Fruit fly (Drosophila melanogaster): ENCODE data around the gene CG13310.

CG13310 gene

dm6 chr3L:8807113-8807651 is 6.8 kb upstream of the CG13310 start, which contains the start of the genes CG13312 and CG32024:
Gene CG13312, minus strand, starts transcription at chr3L:8807213.
Gene CG32024, plus strand, starts transcription at chr3L:8807601.
- TF ChIP-seq CG12768 (GFP tag; optimal IDR thresholded peaks at IDR 0.05), result no peak
- no peak for TF ChIP-seq Mnt (GFP tag; optimal IDR thresholded peaks at IDR 0.05)
- TF ChIP-seq bab1 (GFP tag; optimal IDR thresholded peaks at IDR 0.05), result no peak
- peak; percentile 31 for TF ChIP-seq CG33017 (tag; optimal IDR thresholded peaks at IDR 0.05)
- no peak for TF ChIP-seq cnc (optimal IDR thresholded peaks at IDR 0.05)

dm6 chr3L:8804082-8804814 is 3.9 kb upstream of the CG13310 start, which contains the start of the genes CG32023 and CG34427:
Gene CG32023, minus strand, starts transcription at chr3L:8804182.
Gene CG34427, plus strand, starts transcription at chr3L:8804764.
- TF ChIP-seq toe (GFP tag; optimal IDR thresholded peaks at IDR 0.05), result no peak
- no peak for TF ChIP-seq bab1 (GFP tag; optimal IDR thresholded peaks at IDR 0.05)
- peak; percentile 47 for TF ChIP-seq kay (GFP tag; ENCODE audit: borderline replicate concordance)
- TF ChIP-seq cic (GFP tag; optimal IDR thresholded peaks at IDR 0.05), result no peak

dm6 chr3L:8802064-8802463 is 1.7 kb upstream of the CG13310 start, which contains the start of the genes CG13311 and CG34426:
Gene CG13311, minus strand, starts transcription at chr3L:8802164.
Gene CG34426, plus strand, starts transcription at chr3L:8802463.
- TF ChIP-seq CG14711 (tag; optimal IDR thresholded peaks at IDR 0.05) (no peak), CG5204 (GFP tag; optimal IDR thresholded peaks at IDR 0.05) (no peak), CG33017 (tag; optimal IDR thresholded peaks at IDR 0.05) (no peak), Hr96 (GFP tag; optimal IDR thresholded peaks at IDR 0.05) (no peak), kay (GFP tag; ENCODE audit: borderline replicate concordance) (no peak), bab1 (GFP tag; optimal IDR thresholded peaks at IDR 0.05) (no peak), cic (GFP tag; optimal IDR thresholded peaks at IDR 0.05) (peak; percentile 4)

dm6 chr3L:8798539-8798938 is 1.8 kb downstream of the CG13310 start:
- TF ChIP-seq bab1 (GFP tag; optimal IDR thresholded peaks at IDR 0.05), result peak; percentile 3
- no peak for TF ChIP-seq CG7045 (GFP tag; optimal IDR thresholded peaks at IDR 0.05)
- no peak for TF ChIP-seq cic (GFP tag; optimal IDR thresholded peaks at IDR 0.05)
- TF ChIP-seq pad (GFP tag; optimal IDR thresholded peaks at IDR 0.05), result no peak
- no peak for TF ChIP-seq Mnt (GFP tag; optimal IDR thresholded peaks at IDR 0.05)
- no peak for TF ChIP-seq toe (GFP tag; optimal IDR thresholded peaks at IDR 0.05)
- no peak for TF ChIP-seq cnc (optimal IDR thresholded peaks at IDR 0.05)
- no peak for TF ChIP-seq ovo (GFP tag; optimal IDR thresholded peaks at IDR 0.05)
- no peak for TF ChIP-seq tj (GFP tag; optimal IDR thresholded peaks at IDR 0.05)
- TF ChIP-seq kay (GFP tag; ENCODE audit: borderline replicate concordance), result peak; percentile 92
- TF ChIP-seq Hr96 (GFP tag; optimal IDR thresholded peaks at IDR 0.05), result no peak
- TF ChIP-seq Crg-1 (GFP tag; optimal IDR thresholded peaks at IDR 0.05), result no peak
- TF ChIP-seq CG33017 (tag; optimal IDR thresholded peaks at IDR 0.05), result no peak
- TF ChIP-seq CG7101 (tag; optimal IDR thresholded peaks at IDR 0.05), result no peak
- no peak for TF ChIP-seq CG12768 (GFP tag; optimal IDR thresholded peaks at IDR 0.05)

- TF ChIP-seq CG5204 (GFP tag; optimal IDR thresholded peaks at IDR 0.05), result no peak
- no peak for TF ChIP-seq cic (GFP tag; optimal IDR thresholded peaks at IDR 0.05)
- no peak for TF ChIP-seq toe (GFP tag; optimal IDR thresholded peaks at IDR 0.05)
- TF ChIP-seq Clk (GFP tag; optimal IDR thresholded peaks at IDR 0.05), result no peak
- TF ChIP-seq tj (GFP tag; optimal IDR thresholded peaks at IDR 0.05), result no peak
These were observed 2.2 kb downstream of the CG13310 start for dm6 chr3L:8798129-8798528.

dm6 chr3L:8788445-8788844 is 11.9 kb downstream of the CG13310 start, which contains the start of gene Acbp5:
Gene Acbp5, minus strand, starts transcription at chr3L:8788545.
- no peak for TF ChIP-seq toe (GFP tag; optimal IDR thresholded peaks at IDR 0.05)
- TF ChIP-seq CG11617 (GFP tag; optimal IDR thresholded peaks at IDR 0.05), result no peak
- TF ChIP-seq CG1620 (GFP tag; optimal IDR thresholded peaks at IDR 0.05), result no peak
- TF ChIP-seq cic (GFP tag; optimal IDR thresholded peaks at IDR 0.05), result no peak
- no peak for TF ChIP-seq pad (GFP tag; optimal IDR thresholded peaks at IDR 0.05)
- no peak for TF ChIP-seq CG33017 (tag; optimal IDR thresholded peaks at IDR 0.05)
- no peak for TF ChIP-seq cnc (optimal IDR thresholded peaks at IDR 0.05)
- TF ChIP-seq tj (GFP tag; optimal IDR thresholded peaks at IDR 0.05), result no peak
- TF ChIP-seq Hr96 (GFP tag; optimal IDR thresholded peaks at IDR 0.05), result no peak
- TF ChIP-seq kay (GFP tag; ENCODE audit: borderline replicate concordance), result no peak
- no peak for TF ChIP-seq Clk (GFP tag; optimal IDR thresholded peaks at IDR 0.05)
- no peak for TF ChIP-seq CG7101 (tag; optimal IDR thresholded peaks at IDR 0.05)
- TF ChIP-seq CG14711 (tag; optimal IDR thresholded peaks at IDR 0.05), result no peak
- TF ChIP-seq bab1 (GFP tag; optimal IDR thresholded peaks at IDR 0.05), result no peak
- TF ChIP-seq CG7045 (GFP tag; optimal IDR thresholded peaks at IDR 0.05), result no peak
- no peak for TF ChIP-seq ovo (GFP tag; optimal IDR thresholded peaks at IDR 0.05)

- TF ChIP-seq CG12768 (GFP tag; optimal IDR thresholded peaks at IDR 0.05) (peak; percentile 17), CG14711 (tag; optimal IDR thresholded peaks at IDR 0.05) (no peak), cic (GFP tag; optimal IDR thresholded peaks at IDR 0.05) (peak; percentile 81), Crg-1 (GFP tag; optimal IDR thresholded peaks at IDR 0.05) (no peak), CG33017 (tag; optimal IDR thresholded peaks at IDR 0.05) (peak; percentile 48)
These were observed 12.6 kb downstream of the CG13310 start for dm6 chr3L:8787701-8788100.

Data from whole organism, adult.